Worm (Caenorhabditis elegans): Measurements from ENCODE around the gene K02D10.3.

Gene K02D10.3

DNA sequence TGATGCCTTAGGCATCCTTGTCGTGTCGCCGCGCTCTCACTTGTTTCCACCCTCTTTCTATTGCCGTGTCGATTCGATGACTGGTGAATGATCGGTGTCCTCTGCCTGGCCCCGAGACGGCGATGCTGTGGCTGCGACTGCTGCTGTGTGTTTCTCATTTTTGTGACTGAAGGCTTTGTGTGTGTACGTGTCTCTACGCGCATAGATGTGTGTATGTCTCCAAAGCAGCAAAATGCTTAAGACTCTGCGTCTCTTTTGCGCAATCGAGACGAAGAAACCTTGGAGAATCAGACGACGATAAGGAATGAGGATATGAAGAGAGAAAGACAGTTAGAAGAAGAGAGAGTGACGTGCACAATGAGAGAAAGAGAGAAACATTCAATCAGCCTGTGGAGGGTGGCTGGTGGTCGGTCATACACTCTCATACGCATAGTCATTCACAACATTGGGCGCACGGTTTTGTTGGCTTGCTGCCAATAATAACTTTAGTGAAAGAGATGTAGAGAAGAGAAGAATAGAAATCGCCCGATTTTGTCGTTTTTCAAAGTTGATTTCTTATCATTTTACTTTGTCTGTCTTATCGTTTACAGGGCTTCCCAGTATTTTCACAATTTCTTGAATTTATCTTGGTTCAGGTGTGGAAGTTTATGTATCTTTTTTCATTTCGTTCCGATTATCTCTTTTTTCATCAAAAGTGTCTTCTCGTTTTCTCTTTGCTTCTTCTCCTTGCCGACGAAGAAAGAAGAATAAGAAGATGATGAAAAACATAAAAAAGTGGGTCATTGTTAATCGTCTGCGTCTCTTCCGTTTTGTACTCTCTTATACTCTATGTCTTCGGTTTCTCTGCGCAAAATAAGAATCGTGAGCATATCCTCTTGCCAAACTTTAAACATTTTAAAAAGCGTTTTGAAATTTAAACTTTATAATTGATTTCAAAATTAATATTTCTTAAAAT lies 30.4 kb upstream of the K02D10.3 start (continued):
- no peak for TF ChIP-seq pat-9 (tag; optimal IDR thresholded peaks at IDR 0.05)
- no peak for TF ChIP-seq hlh-13 (GFP tag; optimal IDR thresholded peaks at IDR 0.05)
- TF ChIP-seq odd-2 (tag; optimal IDR thresholded peaks at IDR 0.05), result no peak
- TF ChIP-seq fkh-6 (tag; optimal IDR thresholded peaks at IDR 0.05), result no peak
- TF ChIP-seq syd-9 (tag; optimal IDR thresholded peaks at IDR 0.05), result peak; percentile 89
- TF ChIP-seq K09A11.1 (tag; optimal IDR thresholded peaks at IDR 0.05; ENCODE audit: insufficient read depth), result peak; percentile 81
- TF ChIP-seq ceh-6 (GFP tag; optimal IDR thresholded peaks at IDR 0.05), result no peak
- TF ChIP-seq C08G9.2 (tag; optimal IDR thresholded peaks at IDR 0.05), result peak; percentile 58
- TF ChIP-seq ceh-19 (GFP tag; optimal IDR thresholded peaks at IDR 0.05), result no peak
- TF ChIP-seq ahr-1 (tag; optimal IDR thresholded peaks at IDR 0.05), result no peak
- peak; percentile 72 for TF ChIP-seq ceh-14 (tag; optimal IDR thresholded peaks at IDR 0.05)
- no peak for TF ChIP-seq npax-4 (tag; optimal IDR thresholded peaks at IDR 0.05)
- TF ChIP-seq zip-5 (tag; optimal IDR thresholded peaks at IDR 0.05), result peak; percentile 50
- TF ChIP-seq lim-6 (tag; optimal IDR thresholded peaks at IDR 0.05), result peak; percentile 68
- peak; percentile 32 for TF ChIP-seq eyg-1 (tag; optimal IDR thresholded peaks at IDR 0.05)
- no peak for TF ChIP-seq T23F11.4 (GFP tag; optimal IDR thresholded peaks at IDR 0.05)
- peak; percentile 85 for TF ChIP-seq ets-4 (tag; optimal IDR thresholded peaks at IDR 0.05)
- TF ChIP-seq Y22D7AL.16 (tag; optimal IDR thresholded peaks at IDR 0.05), result no peak
- no peak for TF ChIP-seq unc-3 (GFP tag; conservative IDR thresholded peaks at IDR 0.05)
- TF ChIP-seq unc-3 (tag; optimal IDR thresholded peaks at IDR 0.05), result no peak
- no peak for TF ChIP-seq pha-4 (tag; optimal IDR thresholded peaks at IDR 0.05)
- TF ChIP-seq ref-2 (tag; optimal IDR thresholded peaks at IDR 0.05), result peak; percentile 93
- TF ChIP-seq tbx-7 (tag; optimal IDR thresholded peaks at IDR 0.05), result peak; percentile 16

DNA sequence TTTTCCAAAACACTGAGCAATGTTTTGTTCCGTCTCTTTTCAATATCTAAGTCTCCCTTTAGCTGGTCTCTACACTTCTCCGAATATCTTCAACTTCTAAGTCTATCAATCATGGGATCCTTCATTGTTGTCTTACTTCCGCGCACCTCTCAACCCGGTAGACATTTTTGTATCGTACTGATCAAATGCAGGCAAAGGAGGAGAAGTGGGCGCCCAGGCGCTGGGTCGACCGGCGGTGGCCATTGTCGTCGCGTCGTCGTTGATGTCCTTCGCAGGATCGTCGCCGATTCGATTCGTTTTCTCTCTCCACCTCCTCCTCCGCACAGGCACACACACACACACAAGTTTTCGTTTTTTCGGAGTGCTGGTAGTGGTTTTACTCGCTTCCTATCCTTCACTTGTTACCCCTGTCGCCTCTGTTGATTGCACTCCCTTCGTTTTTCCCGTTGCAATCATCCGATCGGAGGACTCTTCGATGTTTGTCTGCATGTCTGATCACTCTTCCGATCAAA lies 29.7 kb upstream of the K02D10.3 start:
- TF ChIP-seq dmd-4 (tag; optimal IDR thresholded peaks at IDR 0.05; ENCODE audit: borderline replicate concordance) (no peak), elt-4 (tag; optimal IDR thresholded peaks at IDR 0.05) (peak; percentile 53), eyg-1 (tag; optimal IDR thresholded peaks at IDR 0.05) (no peak)

DNA sequence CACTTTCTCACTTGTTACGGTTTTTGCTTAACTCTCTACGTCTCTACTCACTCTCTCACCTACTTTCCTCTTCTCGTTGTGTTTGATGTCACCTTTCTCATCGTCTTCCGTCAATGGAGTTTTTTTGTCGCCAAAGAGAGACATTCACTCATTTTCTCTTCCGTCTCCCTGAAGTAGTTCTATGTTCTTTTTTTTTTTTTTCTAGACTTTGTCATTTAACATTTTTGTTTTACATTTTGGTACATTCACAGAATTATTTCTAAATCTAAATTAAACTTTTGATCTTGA lies 29.0 kb upstream of the K02D10.3 start:
- no peak for TF ChIP-seq ztf-16 (tag; optimal IDR thresholded peaks at IDR 0.05)
- no peak for TF ChIP-seq che-1 (tag; optimal IDR thresholded peaks at IDR 0.05)
- no peak for TF ChIP-seq ref-2 (tag; optimal IDR thresholded peaks at IDR 0.05)
- TF ChIP-seq fax-1 (tag; optimal IDR thresholded peaks at IDR 0.05), result no peak
- no peak for TF ChIP-seq tbx-7 (tag; optimal IDR thresholded peaks at IDR 0.05)
- TF ChIP-seq nhr-11 (tag; optimal IDR thresholded peaks at IDR 0.05), result no peak
- TF ChIP-seq hlh-6 (tag; optimal IDR thresholded peaks at IDR 0.05), result no peak
- TF ChIP-seq hlh-8 (tag; optimal IDR thresholded peaks at IDR 0.05), result no peak
- TF ChIP-seq sdc-2 (tag; optimal IDR thresholded peaks at IDR 0.05), result no peak
- no peak for TF ChIP-seq K02D7.2 (tag; optimal IDR thresholded peaks at IDR 0.05)

DNA sequence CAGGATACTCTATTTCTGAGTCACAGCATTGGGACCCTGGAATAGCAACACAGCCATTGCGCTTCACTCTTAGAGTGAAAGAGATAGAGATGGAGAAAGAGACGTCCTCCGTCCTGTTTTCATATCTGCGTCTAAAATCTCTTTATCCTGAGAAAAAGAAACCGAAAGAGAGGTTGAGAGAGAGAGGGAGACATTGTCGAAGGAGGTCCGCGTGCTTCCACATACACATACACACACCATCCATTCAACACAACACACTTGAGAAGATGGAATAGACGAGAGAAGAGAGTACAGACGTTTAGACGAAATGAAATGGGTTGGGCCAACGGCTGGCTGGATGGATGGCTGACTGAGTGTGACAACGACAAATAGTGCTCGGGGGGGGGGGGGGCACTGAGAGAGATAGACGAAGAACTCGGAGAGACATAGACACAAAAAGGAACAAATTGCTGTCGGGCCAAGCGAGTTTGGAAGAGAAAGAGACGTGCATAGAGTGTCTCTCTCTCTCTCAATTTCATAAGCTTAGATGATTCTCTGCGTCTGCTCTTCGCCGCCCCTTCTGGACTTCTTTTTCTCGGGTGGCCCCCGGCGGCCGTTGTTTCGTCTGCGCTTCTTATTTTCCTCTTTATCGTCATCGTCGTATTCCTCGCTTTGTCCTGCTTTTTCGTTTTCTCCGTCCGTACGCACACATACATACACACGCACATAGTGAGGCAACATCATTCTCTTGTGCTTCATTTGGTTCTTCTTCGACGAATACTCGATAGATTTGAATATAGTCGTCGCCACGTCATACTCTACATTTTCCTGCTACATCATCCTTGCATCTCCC lies 28.4 kb upstream of the K02D10.3 start, which contains the start of gene F54F2.6:
Gene F54F2.6, minus strand, starts transcription at position 738 of the 832 bp plus-strand sequence.
- TF ChIP-seq tbx-2 (tag; optimal IDR thresholded peaks at IDR 0.05) (peak; percentile 80), C08G9.2 (tag; optimal IDR thresholded peaks at IDR 0.05) (no peak), hlh-15 (tag; optimal IDR thresholded peaks at IDR 0.05) (no peak), syd-9 (tag; optimal IDR thresholded peaks at IDR 0.05) (peak; percentile 69), pha-4 (tag; optimal IDR thresholded peaks at IDR 0.05) (no peak), ceh-18 (tag; optimal IDR thresholded peaks at IDR 0.05) (peak; percentile 96), ceh-48 (tag; optimal IDR thresholded peaks at IDR 0.05) (peak; percentile 0), K02D7.2 (tag; optimal IDR thresholded peaks at IDR 0.05) (no peak), fkh-10 (GFP tag; optimal IDR thresholded peaks at IDR 0.05) (no peak), ceh-45 (GFP tag; IDR thresholded peaks at IDR 0.05) (no peak), ceh-19 (GFP tag; optimal IDR thresholded peaks at IDR 0.05) (peak; percentile 77), dmd-4 (tag; optimal IDR thresholded peaks at IDR 0.05; ENCODE audit: borderline replicate concordance) (no peak), zip-5 (tag; optimal IDR thresholded peaks at IDR 0.05) (peak; percentile 14), sdc-2 (tag; optimal IDR thresholded peaks at IDR 0.05) (peak; percentile 58), sox-4 (tag; optimal IDR thresholded peaks at IDR 0.05) (no peak), lim-6 (tag; optimal IDR thresholded peaks at IDR 0.05) (no peak), unc-3 (GFP tag; conservative IDR thresholded peaks at IDR 0.05) (0 out of 2 replicates have a peak, but pooled peaks have one; percentile 24), unc-3 (tag; optimal IDR thresholded peaks at IDR 0.05) (peak; percentile 42), pqm-1 (tag; optimal IDR thresholded peaks at IDR 0.05) (peak; percentile 53), npax-4 (tag; optimal IDR thresholded peaks at IDR 0.05) (no peak), T23F11.4 (GFP tag; optimal IDR thresholded peaks at IDR 0.05) (no peak), ceh-24 (tag; optimal IDR thresholded peaks at IDR 0.05) (no peak)
